Fruit fly (Drosophila melanogaster): ENCODE results near the gene CG9920.

CG9920 gene

dm6 chr3R:14097980-14098379 lies at the start of gene CG9920:
TSS of gene CG9920 (minus strand) at chr3R:14098080.
- no peak for TF ChIP-seq dac (GFP tag; optimal IDR thresholded peaks at IDR 0.05)
- TF ChIP-seq fd85E (GFP tag; optimal IDR thresholded peaks at IDR 0.05), result no peak
- TF ChIP-seq CG6276 (GFP tag; optimal IDR thresholded peaks at IDR 0.05), result no peak
- TF ChIP-seq pdm3 (GFP tag; optimal IDR thresholded peaks at IDR 0.05), result no peak
- no peak for TF ChIP-seq CG6854 (GFP tag; optimal IDR thresholded peaks at IDR 0.05)
- no peak for TF ChIP-seq Met (GFP tag; optimal IDR thresholded peaks at IDR 0.05)
- TF ChIP-seq CG11762 (GFP tag; optimal IDR thresholded peaks at IDR 0.05; ENCODE audit: insufficient read depth), result no peak
- no peak for TF ChIP-seq ss (GFP tag; optimal IDR thresholded peaks at IDR 0.05)
- no peak for TF ChIP-seq CG8632 (GFP tag; optimal IDR thresholded peaks at IDR 0.05)
- no peak for TF ChIP-seq Smox (GFP tag; optimal IDR thresholded peaks at IDR 0.05)
- no peak for TF ChIP-seq OdsH (GFP tag; optimal IDR thresholded peaks at IDR 0.05)
- TF ChIP-seq Ets21C (GFP tag; optimal IDR thresholded peaks at IDR 0.05), result no peak
- no peak for TF ChIP-seq CG4318 (GFP tag; optimal IDR thresholded peaks at IDR 0.05)
- no peak for TF ChIP-seq Hr39 (GFP tag; optimal IDR thresholded peaks at IDR 0.05)
- no peak for TF ChIP-seq Gug (GFP tag; IDR thresholded peaks at IDR 0.05)
- no peak for TF ChIP-seq CG6792 (GFP tag; optimal IDR thresholded peaks at IDR 0.05)
- TF ChIP-seq Sox15 (GFP tag; optimal IDR thresholded peaks at IDR 0.05), result no peak
- no peak for TF ChIP-seq Sox102F (GFP tag; optimal IDR thresholded peaks at IDR 0.05)
- TF ChIP-seq CG15336 (GFP tag; IDR thresholded peaks at IDR 0.05), result no peak

- no peak for TF ChIP-seq Met (GFP tag; optimal IDR thresholded peaks at IDR 0.05)
Observed at dm6 chr3R:14140912-14141311, 43.0 kb upstream of the CG9920 start.

dm6 chr3R:14131972-14132371 lies 34.1 kb upstream of the CG9920 start, which contains the start of gene CG14356:
TSS of gene CG14356 (minus strand) at chr3R:14132072.
- no peak for TF ChIP-seq CG6792 (GFP tag; optimal IDR thresholded peaks at IDR 0.05)
- TF ChIP-seq Eip78C (GFP tag), result peak; percentile 41

dm6 chr3R:14125479-14126121 lies 27.7 kb upstream of the CG9920 start, which contains the start of the genes 140up and Polr2B:
TSS of gene 140up (minus strand) at chr3R:14125548.
TSS of gene Polr2B (plus strand) at chr3R:14125791.
- TF ChIP-seq Eip93F (GFP tag; optimal IDR thresholded peaks at IDR 0.05), result peak; percentile 33
- peak; percentile 73 for TF ChIP-seq Sox14 (GFP tag; optimal IDR thresholded peaks at IDR 0.05)
- peak; percentile 71 for TF ChIP-seq fd59A (GFP tag; optimal IDR thresholded peaks at IDR 0.05)
- peak; percentile 89 for TF ChIP-seq cyc (GFP tag; optimal IDR thresholded peaks at IDR 0.05)
- peak; percentile 83 for TF ChIP-seq fkh (GFP tag; optimal IDR thresholded peaks at IDR 0.05)
- peak; percentile 90 for TF ChIP-seq CG31627 (GFP tag; optimal IDR thresholded peaks at IDR 0.05)
- peak; percentile 78 for TF ChIP-seq Eip75B (GFP tag; optimal IDR thresholded peaks at IDR 0.05)
- peak; percentile 92 for TF ChIP-seq CG34406 (GFP tag; optimal IDR thresholded peaks at IDR 0.05)
- peak; percentile 57 for TF ChIP-seq CG6854 (GFP tag; optimal IDR thresholded peaks at IDR 0.05)
- TF ChIP-seq OdsH (GFP tag; optimal IDR thresholded peaks at IDR 0.05), result peak; percentile 93
- TF ChIP-seq topi (GFP tag; optimal IDR thresholded peaks at IDR 0.05), result peak; percentile 86
- peak; percentile 87 for TF ChIP-seq lz (GFP tag; optimal IDR thresholded peaks at IDR 0.05)
- peak in 1 of 2 experiments; percentile 86 for TF ChIP-seq ss (GFP tag; optimal IDR thresholded peaks at IDR 0.05)
- peak; percentile 79 for TF ChIP-seq Smox (GFP tag; optimal IDR thresholded peaks at IDR 0.05)
- no peak for TF ChIP-seq Hr38 (GFP tag; optimal IDR thresholded peaks at IDR 0.05)
- peak; percentile 87 for TF ChIP-seq Hr39 (GFP tag; optimal IDR thresholded peaks at IDR 0.05)
- TF ChIP-seq CG11902 (GFP tag; optimal IDR thresholded peaks at IDR 0.05), result peak; percentile 88
- peak; percentile 73 for TF ChIP-seq Lpt (GFP tag; optimal IDR thresholded peaks at IDR 0.05)
- no peak for TF ChIP-seq spab (GFP tag; optimal IDR thresholded peaks at IDR 0.05)
- peak; percentile 96 for TF ChIP-seq Eip78C (GFP tag)
- peak; percentile 87 for TF ChIP-seq CG6792 (GFP tag; optimal IDR thresholded peaks at IDR 0.05)
- no peak for TF ChIP-seq CG6808 (GFP tag; optimal IDR thresholded peaks at IDR 0.05)
- peak; percentile 92 for TF ChIP-seq CG8632 (GFP tag; optimal IDR thresholded peaks at IDR 0.05)
- peak; percentile 84 for TF ChIP-seq Gug (GFP tag; IDR thresholded peaks at IDR 0.05)
- TF ChIP-seq CG8319 (GFP tag; optimal IDR thresholded peaks at IDR 0.05), result peak; percentile 87
- TF ChIP-seq salr (GFP tag; optimal IDR thresholded peaks at IDR 0.05), result peak; percentile 49 to 87
- TF ChIP-seq vri (GFP tag; optimal IDR thresholded peaks at IDR 0.05), result peak; percentile 84
- peak; percentile 87 for TF ChIP-seq eg (GFP tag; IDR thresholded peaks at IDR 0.05)
- TF ChIP-seq Sox102F (GFP tag; optimal IDR thresholded peaks at IDR 0.05), result peak; percentile 79
- TF ChIP-seq achi (GFP tag; optimal IDR thresholded peaks at IDR 0.05), result peak; percentile 92
- peak; percentile 87 for TF ChIP-seq CG6163 (GFP tag; IDR thresholded peaks at IDR 0.05)
- peak; percentile 83 for TF ChIP-seq CG8119 (GFP tag; IDR thresholded peaks at IDR 0.05)
- peak; percentile 78 for TF ChIP-seq Ets21C (GFP tag; optimal IDR thresholded peaks at IDR 0.05)
- TF ChIP-seq CG11762 (GFP tag; optimal IDR thresholded peaks at IDR 0.05; ENCODE audit: insufficient read depth), result peak; percentile 87
- TF ChIP-seq CG6276 (GFP tag; optimal IDR thresholded peaks at IDR 0.05), result no peak
- TF ChIP-seq CG9139 (GFP tag; optimal IDR thresholded peaks at IDR 0.05), result no peak
- peak; percentile 86 for TF ChIP-seq CG15336 (GFP tag; IDR thresholded peaks at IDR 0.05)

Data from whole organism, prepupa.